Worm (Caenorhabditis elegans) whole organism, L4 larva: ENCODE measurements around the gene kin-20.

Source experiments
- F10B5.3 ChIP-seq: sonication (generic microtip); optimal IDR thresholded peaks from 2 replicates; lab custom pipeline; 2016; ENCODE audit warnings: mild to moderate bottlenecking, missing genetic modification characterization, missing compliant biosample characterization
- F37D6.2 ChIP-seq: sonication (generic microtip); optimal IDR thresholded peaks from 2 replicates; lab custom pipeline; 2016; ENCODE audit warnings: mild to moderate bottlenecking, missing genetic modification characterization, missing compliant biosample characterization
- F49E8.2 ChIP-seq: sonication (generic microtip); optimal IDR thresholded peaks from 2 replicates; lab custom pipeline; 2016; ENCODE audit warnings: missing compliant biosample characterization, mild to moderate bottlenecking, missing genetic modification characterization, borderline replicate concordance
- Y105C5A.15 ChIP-seq: fragments of 200-800 bp; sonication (Bioruptor generic); IDR thresholded peaks from 2 replicates; pipeline ENCODE4 v1.3.6; 2022; ENCODE audit warnings: missing genetic modification characterization, missing compliant biosample characterization
- Y75B8A.6 ChIP-seq: fragments of 200-800 bp; sonication (Bioruptor generic); IDR thresholded peaks from 2 replicates; pipeline ENCODE4 v1.3.6; 2022; ENCODE audit warnings: missing genetic modification reagents, missing genetic modification characterization, missing compliant biosample characterization
- ZK546.5 ChIP-seq, 2 experiments: sonication (generic microtip); optimal IDR thresholded peaks; 2 replicates each; lab custom pipeline; 2017; ENCODE audit warnings: missing biosample characterization in 2 of 2, missing genetic modification characterization in 2 of 2
- ama-1 ChIP-seq: fragments of 150-350 bp; optimal IDR thresholded peaks from 2 replicates; lab custom pipeline; 2014; ENCODE audit warnings: inconsistent platforms, mixed read lengths
- ceh-20 ChIP-seq: fragments of 200-800 bp; sonication (Bioruptor generic); IDR thresholded peaks from 2 replicates; pipeline ENCODE4 v1.3.6; 2022; ENCODE audit warnings: missing genetic modification reagents, missing genetic modification characterization, missing compliant biosample characterization
- ceh-44 ChIP-seq: fragments of 200-800 bp; sonication (Bioruptor generic); IDR thresholded peaks from 2 replicates; pipeline ENCODE4 v1.3.6; 2022; ENCODE audit warnings: missing genetic modification reagents, missing genetic modification characterization, missing compliant biosample characterization
- ceh-82 ChIP-seq: sonication (generic microtip); optimal IDR thresholded peaks from 2 replicates; lab custom pipeline; 2017; ENCODE audit warnings: missing biosample characterization, missing genetic modification characterization
- daf-8 ChIP-seq: fragments of 200-800 bp; sonication (Bioruptor generic); IDR thresholded peaks from 2 replicates; pipeline ENCODE4 v1.3.6; 2022; ENCODE audit warnings: missing genetic modification characterization, missing compliant biosample characterization
- dmd-6 ChIP-seq: fragments of 200-800 bp; sonication (Bioruptor generic); IDR thresholded peaks from 2 replicates; pipeline ENCODE4 v1.3.6; 2022; ENCODE audit warnings: missing genetic modification reagents, missing genetic modification characterization, missing compliant biosample characterization
- dmd-8 ChIP-seq: fragments of 200-800 bp; sonication (Bioruptor generic); IDR thresholded peaks from 2 replicates; pipeline ENCODE4 v1.3.6; 2022; ENCODE audit warnings: missing genetic modification characterization, missing compliant biosample characterization
- egl-27 ChIP-seq: sonication (generic microtip); optimal IDR thresholded peaks from 3 replicates; lab custom pipeline; 2017; ENCODE audit warnings: missing biosample characterization, missing genetic modification reagents, missing genetic modification characterization
- fos-1 ChIP-seq: fragments of 150-350 bp; optimal IDR thresholded peaks from 2 replicates; lab custom pipeline; 2014; ENCODE audit warnings: missing biosample characterization, missing genetic modification characterization
- gei-8 ChIP-seq: fragments of 200-800 bp; sonication (Bioruptor generic); optimal IDR thresholded peaks from 2 replicates; lab custom pipeline; 2018; ENCODE audit warnings: mild to moderate bottlenecking, missing genetic modification characterization, missing compliant biosample characterization
- hif-1 ChIP-seq, 2 experiments: sonication (generic microtip); optimal IDR thresholded peaks; 2 replicates each; lab custom pipeline; 2016 to 2017; ENCODE audit warnings: missing compliant biosample characterization in 2 of 2, missing genetic modification characterization in 2 of 2, missing genetic modification reagents in 2 of 2, missing genotype in 2 of 2, mild to moderate bottlenecking in 1 of 2
- hlh-11 ChIP-seq: fragments of 200-800 bp; sonication (Bioruptor generic); optimal IDR thresholded peaks from 2 replicates; lab custom pipeline; 2018; ENCODE audit warnings: mild to moderate bottlenecking, missing genetic modification characterization, missing compliant biosample characterization
- hlh-30 ChIP-seq: sonication (generic microtip); optimal IDR thresholded peaks from 2 replicates; lab custom pipeline; 2017; ENCODE audit warnings: antibody characterized with exemption, mild to moderate bottlenecking, missing genetic modification characterization, missing compliant biosample characterization; ENCODE audit not compliant: insufficient read depth
- lim-7 ChIP-seq: fragments of 200-800 bp; sonication (Bioruptor generic); IDR thresholded peaks from 2 replicates; pipeline ENCODE4 v1.3.6; 2022; ENCODE audit warnings: missing genetic modification characterization, missing compliant biosample characterization
- lin-13 ChIP-seq: fragments of 150-350 bp; optimal IDR thresholded peaks from 2 replicates; lab custom pipeline; 2014; ENCODE audit warnings: missing biosample characterization, missing genetic modification reagents, missing genetic modification characterization
- lin-38 ChIP-seq: fragments of 200-800 bp; sonication (Bioruptor generic); IDR thresholded peaks from 2 replicates; pipeline ENCODE4 v1.3.6; 2022; ENCODE audit warnings: missing genetic modification reagents, missing genetic modification characterization, missing compliant biosample characterization
- madf-5 ChIP-seq, 2 experiments: fragments of 200-800 bp; sonication (Bioruptor generic); IDR thresholded peaks; 2 replicates each; pipeline ENCODE4 v1.3.6; 2022; ENCODE audit warnings: missing compliant biosample characterization in 2 of 2, missing genetic modification characterization in 2 of 2
- madf-9 ChIP-seq: fragments of 200-800 bp; sonication (Bioruptor generic); conservative IDR thresholded peaks from 2 replicates; pipeline ENCODE4 v1.3.6; 2022; ENCODE audit warnings: missing genetic modification reagents, missing genetic modification characterization, missing compliant biosample characterization
- mdl-1 ChIP-seq, 2 experiments: fragments of 150-350 bp in 1 of 2; sonication (generic microtip) in 1 of 2; optimal IDR thresholded peaks; 2 replicates each; lab custom pipeline; 2014 to 2017; ENCODE audit warnings: missing biosample characterization in 2 of 2, missing genetic modification characterization in 2 of 2
- mep-1 ChIP-seq: fragments of 150-350 bp; sonication (generic microtip); optimal IDR thresholded peaks from 3 replicates; lab custom pipeline; 2014; ENCODE audit warnings: missing biosample characterization, missing genetic modification characterization
- mes-2 ChIP-seq: sonication (generic microtip); optimal IDR thresholded peaks from 2 replicates; lab custom pipeline; 2016; ENCODE audit warnings: missing genotype, mild to moderate bottlenecking, missing genetic modification characterization, missing compliant biosample characterization; ENCODE audit not compliant: poor library complexity, severe bottlenecking
- mxl-2 ChIP-seq: fragments of 200-800 bp; sonication (Bioruptor generic); conservative IDR thresholded peaks from 2 replicates; pipeline ENCODE4 v1.3.6; 2022; ENCODE audit warnings: missing genetic modification reagents, missing genetic modification characterization, missing compliant biosample characterization
- nhr-11 ChIP-seq: fragments of 150-350 bp; optimal IDR thresholded peaks from 2 replicates; lab custom pipeline; 2014; ENCODE audit warnings: missing biosample characterization, missing genetic modification characterization
- nhr-25 ChIP-seq: sonication (generic microtip); optimal IDR thresholded peaks from 2 replicates; lab custom pipeline; 2017; ENCODE audit warnings: missing genetic modification characterization, mild to moderate bottlenecking, missing compliant biosample characterization, antibody characterized with exemption, moderate library complexity, borderline replicate concordance; ENCODE audit not compliant: insufficient read depth
- nhr-41 ChIP-seq: fragments of 200-800 bp; sonication (Bioruptor generic); IDR thresholded peaks from 2 replicates; pipeline ENCODE4 v1.3.6; 2022; ENCODE audit warnings: missing genetic modification reagents, missing genetic modification characterization, missing compliant biosample characterization
- nhr-42 ChIP-seq: fragments of 200-800 bp; sonication (Bioruptor generic); IDR thresholded peaks from 2 replicates; pipeline ENCODE4 v1.3.6; 2022; ENCODE audit warnings: missing genetic modification characterization, missing compliant biosample characterization
- nhr-6 ChIP-seq: fragments of 150-350 bp; optimal IDR thresholded peaks from 2 replicates; lab custom pipeline; 2014; ENCODE audit warnings: missing biosample characterization, missing genetic modification characterization
- nhr-77 ChIP-seq: fragments of 150-350 bp; optimal IDR thresholded peaks from 2 replicates; lab custom pipeline; 2014; ENCODE audit warnings: missing biosample characterization, missing genetic modification characterization
- php-3 ChIP-seq: fragments of 200-800 bp; sonication (Bioruptor generic); IDR thresholded peaks from 2 replicates; pipeline ENCODE4 v1.3.6; 2022; ENCODE audit warnings: missing genetic modification reagents, missing genetic modification characterization, missing compliant biosample characterization
- set-16 ChIP-seq: fragments of 200-800 bp; sonication (Bioruptor generic); IDR thresholded peaks from 2 replicates; pipeline ENCODE4 v1.3.6; 2022; ENCODE audit warnings: missing genetic modification reagents, missing genetic modification characterization, missing compliant biosample characterization
- snpc-1.2 ChIP-seq: fragments of 200-800 bp; sonication (Bioruptor generic); IDR thresholded peaks from 2 replicates; pipeline ENCODE4 v1.3.6; 2022; ENCODE audit warnings: missing genetic modification reagents, missing genetic modification characterization, missing compliant biosample characterization
- snpc-4 ChIP-seq: fragments of 150-350 bp; optimal IDR thresholded peaks from 2 replicates; lab custom pipeline; 2014; ENCODE audit warnings: missing biosample characterization, missing genetic modification characterization
- spr-1 ChIP-seq: sonication (generic microtip); optimal IDR thresholded peaks from 2 replicates; lab custom pipeline; 2016; ENCODE audit warnings: mild to moderate bottlenecking, missing genetic modification characterization, missing compliant biosample characterization
- unc-39 ChIP-seq: sonication (generic microtip); optimal IDR thresholded peaks from 2 replicates; lab custom pipeline; 2017; ENCODE audit warnings: missing biosample characterization, missing genetic modification characterization
- unc-62 ChIP-seq, 3 experiments: fragments of 150-350 bp in 1 of 3; sonication (generic microtip); optimal IDR thresholded peaks in 2 of 3; peaks in 1 of 3; 1 replicate in 1 of 3; 2 replicates in 2 of 3; lab custom pipeline; 2014 to 2017; ENCODE audit warnings: missing biosample characterization in 3 of 3, missing genetic modification characterization in 3 of 3, missing genetic modification reagents in 3 of 3, missing genotype in 1 of 3
- vab-7 ChIP-seq: fragments of 200-800 bp; sonication (Bioruptor generic); IDR thresholded peaks from 2 replicates; pipeline ENCODE4 v1.3.6; 2022; ENCODE audit warnings: missing genetic modification reagents, missing genetic modification characterization, missing compliant biosample characterization
- zag-1 ChIP-seq: fragments of 150-350 bp; optimal IDR thresholded peaks from 2 replicates; lab custom pipeline; 2014; ENCODE audit warnings: missing biosample characterization, missing genetic modification characterization
- zip-11 ChIP-seq: fragments of 200-800 bp; sonication (Bioruptor generic); IDR thresholded peaks from 2 replicates; pipeline ENCODE4 v1.3.6; 2022; ENCODE audit warnings: missing genetic modification characterization, missing compliant biosample characterization
- zip-2 ChIP-seq: fragments of 150-350 bp; optimal IDR thresholded peaks from 2 replicates; lab custom pipeline; 2014; ENCODE audit warnings: missing biosample characterization, missing genetic modification characterization
- ztf-11 ChIP-seq: fragments of 150-350 bp; optimal IDR thresholded peaks from 2 replicates; lab custom pipeline; 2014; ENCODE audit warnings: missing biosample characterization, missing genetic modification characterization

The kin-20 gene

ce11 chrX:15274827-15275761 lies 2.5 kb downstream of the kin-20 start (continued):
- TF ChIP-seq ceh-44 (GFP tag; lab: Robert Waterston, UW) (no peak), nhr-41 (GFP tag; lab: Robert Waterston, UW) (peak; percentile 71; the same call in 1 of the 2 replicates), daf-8 (GFP tag; lab: Robert Waterston, UW) (no peak), ztf-11 (tag; lab: Kevin White, UChicago) (no peak), ceh-20 (GFP tag; lab: Robert Waterston, UW) (peak; percentile 54), php-3 (GFP tag; lab: Robert Waterston, UW) (no peak), ama-1 (lab: Kevin White, UChicago) (no peak), vab-7 (GFP tag; lab: Robert Waterston, UW) (no peak), nhr-6 (tag; lab: Kevin White, UChicago) (peak; percentile 72), F37D6.2 (tag; lab: Kevin White, UChicago) (peak; percentile 28), unc-39 (tag; lab: Kevin White, UChicago) (no peak), mdl-1 (tag; optimal IDR thresholded peaks at IDR 0.05; lab: Kevin White, UChicago) (peak; percentile 52 to 95), ceh-82 (tag; lab: Kevin White, UChicago) (no peak), zag-1 (tag; lab: Kevin White, UChicago) (no peak), mep-1 (tag; lab: Kevin White, UChicago) (peak; percentile 95), lin-38 (peak; percentile 42), Y75B8A.6 (no peak), dmd-6 (GFP tag; lab: Robert Waterston, UW) (peak; percentile 82), madf-9 (peak; percentile 88), lin-13 (GFP tag; lab: Kevin White, UChicago) (peak; percentile 90), zip-2 (tag; lab: Kevin White, UChicago) (no peak), snpc-4 (tag; lab: Kevin White, UChicago) (no peak), mes-2 (tag; lab: Kevin White, UChicago) (peak; percentile 70), nhr-77 (tag; lab: Kevin White, UChicago) (peak; percentile 87), fos-1 (tag; lab: Kevin White, UChicago) (no peak), unc-62 (GFP tag; optimal IDR thresholded peaks at IDR 0.05 in 1 of 2; lab: Kevin White, UChicago) (peak in 1 of 2 experiments; percentile 99), unc-62 (tag; optimal IDR thresholded peaks at IDR 0.05; lab: Kevin White, UChicago) (no peak), hlh-11 (tag; lab: Kevin White, UChicago) (peak; percentile 98)

DNA sequence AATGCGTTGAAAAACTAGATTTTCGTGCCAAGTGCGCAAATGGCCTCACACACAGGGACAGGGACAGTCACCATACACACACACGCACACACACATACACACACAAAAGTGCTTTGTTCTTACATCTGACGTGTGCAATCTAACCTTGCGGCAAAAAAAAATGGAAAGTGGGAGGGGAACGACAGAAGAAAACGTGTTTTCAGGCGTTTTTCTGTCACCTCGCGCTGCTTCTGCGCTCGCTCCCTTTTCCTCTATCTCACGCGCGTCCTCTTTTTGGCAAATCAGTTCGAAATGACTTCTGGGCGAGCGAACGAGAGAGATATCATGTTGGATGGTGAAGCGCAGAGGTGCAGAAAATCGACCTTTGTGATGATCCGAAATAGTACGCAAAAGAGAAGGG lies 3.5 kb downstream of the kin-20 start:
- TF ChIP-seq mxl-2 = no peak
- TF ChIP-seq fos-1 (tag; lab: Kevin White, UChicago) = no peak
- TF ChIP-seq set-16 = peak; percentile 57
- no peak for TF ChIP-seq egl-27
- no peak for TF ChIP-seq ZK546.5 (tag; optimal IDR thresholded peaks at IDR 0.05; lab: Kevin White, UChicago)
- TF ChIP-seq nhr-41 (GFP tag; lab: Robert Waterston, UW) = no peak
- no peak for TF ChIP-seq ceh-82 (tag; lab: Kevin White, UChicago)
- TF ChIP-seq F49E8.2 (tag; lab: Kevin White, UChicago) = no peak
- TF ChIP-seq zip-11 = no peak
- TF ChIP-seq F10B5.3 (tag; lab: Kevin White, UChicago) = no peak
- no peak for TF ChIP-seq nhr-11 (tag; lab: Kevin White, UChicago)
- TF ChIP-seq snpc-1.2 = no peak
- TF ChIP-seq php-3 (GFP tag; lab: Robert Waterston, UW) = no peak
- no peak for TF ChIP-seq gei-8 (GFP tag; lab: Kevin White, UChicago)
- TF ChIP-seq nhr-25 (tag; lab: Kevin White, UChicago) = peak; percentile 91
- peak; percentile 83 for TF ChIP-seq hlh-11 (tag; lab: Kevin White, UChicago)
- no peak for TF ChIP-seq lin-13 (GFP tag; lab: Kevin White, UChicago)
- no peak for TF ChIP-seq madf-5 (GFP tag; IDR thresholded peaks at IDR 0.05; lab: Robert Waterston, UW)
- TF ChIP-seq Y105C5A.15 = no peak
- 0 out of 2 replicates have a peak, but pooled peaks have one; percentile 6 for TF ChIP-seq lin-38
- peak; percentile 91 for TF ChIP-seq hlh-30 (tag; lab: Kevin White, UChicago)
- no peak for TF ChIP-seq dmd-8 (GFP tag; lab: Robert Waterston, UW)
- peak; percentile 30 for TF ChIP-seq spr-1 (tag; lab: Kevin White, UChicago)
- TF ChIP-seq daf-8 (GFP tag; lab: Robert Waterston, UW) = no peak
- no peak for TF ChIP-seq nhr-42 (GFP tag; lab: Robert Waterston, UW)
- TF ChIP-seq lim-7 (GFP tag; lab: Robert Waterston, UW) = no peak
- TF ChIP-seq hif-1 (tag; optimal IDR thresholded peaks at IDR 0.05; lab: Kevin White, UChicago) = peak in 1 of 2 experiments; percentile 35
